Fruit fly (Drosophila melanogaster) whole organism, prepupa: ENCODE results near the gene CG31633.
A peak's percentile ranks its signal among the peaks of the same experiment; 100 is the strongest.

Source experiments
- CG10631 ChIP-seq: fragments of 200-800 bp; sonication (Bioruptor generic); optimal IDR thresholded peaks from 2 replicates; lab custom pipeline; 2016; ENCODE audit warnings: missing biosample characterization, missing genetic modification characterization
- CG10669 ChIP-seq: fragments of 200-800 bp; sonication (Bioruptor generic); optimal IDR thresholded peaks from 3 replicates; lab custom pipeline; 2018; ENCODE audit warnings: missing biosample characterization, mild to moderate bottlenecking, missing genetic modification characterization, moderate library complexity
- CG11294 ChIP-seq: fragments of 200-800 bp; sonication (Bioruptor generic); IDR thresholded peaks from 2 replicates; pipeline ENCODE4 v1.3.6; 2022; ENCODE audit warnings: missing biosample characterization, missing genetic modification characterization
- CG11762 ChIP-seq: fragments of 200-800 bp; sonication (Bioruptor generic); optimal IDR thresholded peaks from 3 replicates; lab custom pipeline; 2016; ENCODE audit warnings: missing biosample characterization, missing genetic modification characterization; ENCODE audit not compliant: insufficient read depth
- CG11902 ChIP-seq: fragments of 200-800 bp; sonication (Bioruptor generic); optimal IDR thresholded peaks from 3 replicates; lab custom pipeline; 2016; ENCODE audit warnings: missing biosample characterization, missing genetic modification characterization
- CG15336 ChIP-seq: fragments of 200-800 bp; sonication (Bioruptor generic); IDR thresholded peaks from 2 replicates; pipeline ENCODE4 v1.3.6; 2022; ENCODE audit warnings: missing biosample characterization, missing genetic modification characterization
- CG1621 ChIP-seq: fragments of 200-800 bp; sonication (Bioruptor generic); optimal IDR thresholded peaks from 3 replicates; lab custom pipeline; 2018; ENCODE audit warnings: missing biosample characterization, mild to moderate bottlenecking, missing genetic modification characterization
- CG16779 ChIP-seq: fragments of 200-800 bp; sonication (Bioruptor generic); optimal IDR thresholded peaks from 3 replicates; lab custom pipeline; 2017; ENCODE audit warnings: missing biosample characterization, mild to moderate bottlenecking, missing genetic modification characterization
- CG3032 ChIP-seq: fragments of 200-800 bp; optimal IDR thresholded peaks from 2 replicates; lab custom pipeline; 2019; ENCODE audit warnings: missing biosample characterization, mild to moderate bottlenecking, missing genetic modification characterization, moderate library complexity
- CG31627 ChIP-seq: fragments of 200-800 bp; sonication (Bioruptor generic); optimal IDR thresholded peaks from 3 replicates; lab custom pipeline; 2016; ENCODE audit warnings: missing biosample characterization, missing genetic modification characterization
- CG32006 ChIP-seq: fragments of 200-800 bp; sonication (Bioruptor generic); optimal IDR thresholded peaks from 3 replicates; lab custom pipeline; 2017; ENCODE audit warnings: missing biosample characterization, mild to moderate bottlenecking, missing genetic modification characterization
- CG34406 ChIP-seq: fragments of 200-800 bp; sonication (Bioruptor generic); optimal IDR thresholded peaks from 3 replicates; lab custom pipeline; 2016; ENCODE audit warnings: missing biosample characterization, missing genetic modification characterization
- CG3919 ChIP-seq: fragments of 200-800 bp; sonication (Bioruptor generic); optimal IDR thresholded peaks from 3 replicates; lab custom pipeline; 2016; ENCODE audit warnings: missing biosample characterization, missing genetic modification characterization
- CG4318 ChIP-seq: fragments of 200-800 bp; sonication (Bioruptor generic); optimal IDR thresholded peaks from 3 replicates; lab custom pipeline; 2017; ENCODE audit warnings: missing biosample characterization, mild to moderate bottlenecking, missing genetic modification characterization
- CG6163 ChIP-seq: fragments of 200-800 bp; sonication (Bioruptor generic); IDR thresholded peaks from 3 replicates; pipeline ENCODE4 v1.3.6; 2022; ENCODE audit warnings: missing biosample characterization, missing genetic modification characterization
- CG6276 ChIP-seq: fragments of 200-800 bp; sonication (Bioruptor generic); optimal IDR thresholded peaks from 2 replicates; lab custom pipeline; 2017; ENCODE audit warnings: missing biosample characterization, mild to moderate bottlenecking, missing genetic modification characterization
- CG6792 ChIP-seq: fragments of 200-800 bp; sonication (Bioruptor generic); optimal IDR thresholded peaks from 3 replicates; lab custom pipeline; 2016; ENCODE audit warnings: missing biosample characterization, missing genetic modification characterization
- CG6808 ChIP-seq: fragments of 200-800 bp; sonication (Bioruptor generic); optimal IDR thresholded peaks from 3 replicates; lab custom pipeline; 2017; ENCODE audit warnings: missing biosample characterization, missing genetic modification characterization, mild to moderate bottlenecking, moderate library complexity, missing genetic modification reagents
- CG6854 ChIP-seq: fragments of 200-800 bp; sonication (Bioruptor generic); optimal IDR thresholded peaks from 2 replicates; lab custom pipeline; 2017; ENCODE audit warnings: missing biosample characterization, mild to moderate bottlenecking, missing genetic modification characterization
- CG8119 ChIP-seq: fragments of 200-800 bp; sonication (Bioruptor generic); IDR thresholded peaks from 3 replicates; pipeline ENCODE4 v1.3.6; 2022; ENCODE audit warnings: missing biosample characterization, missing genetic modification characterization
- CG8319 ChIP-seq: fragments of 200-800 bp; sonication (Bioruptor generic); optimal IDR thresholded peaks from 3 replicates; lab custom pipeline; 2016; ENCODE audit warnings: missing biosample characterization, missing genetic modification characterization
- CG9139 ChIP-seq: fragments of 200-800 bp; sonication (Bioruptor generic); optimal IDR thresholded peaks from 3 replicates; lab custom pipeline; 2017; ENCODE audit warnings: missing biosample characterization, mild to moderate bottlenecking, missing genetic modification characterization
- Eip78C ChIP-seq: fragments of 200-800 bp; sonication (Bioruptor generic); peaks from one replicate; lab custom pipeline; 2016; ENCODE audit warnings: missing biosample characterization, missing genetic modification characterization
- Eip93F ChIP-seq: fragments of 200-800 bp; sonication (Bioruptor generic); optimal IDR thresholded peaks from 2 replicates; lab custom pipeline; 2016; ENCODE audit warnings: missing biosample characterization, mild to moderate bottlenecking, missing genetic modification characterization
- Ets21C ChIP-seq: fragments of 200-800 bp; sonication (Bioruptor generic); optimal IDR thresholded peaks from 3 replicates; lab custom pipeline; 2016; ENCODE audit warnings: missing biosample characterization, missing genetic modification characterization
- Ets96B ChIP-seq: fragments of 200-800 bp; optimal IDR thresholded peaks from 2 replicates; lab custom pipeline; 2019; ENCODE audit warnings: missing biosample characterization, mild to moderate bottlenecking, missing genetic modification characterization, moderate library complexity
- Gug ChIP-seq: fragments of 200-800 bp; sonication (Bioruptor generic); IDR thresholded peaks from 2 replicates; pipeline ENCODE4 v1.3.6; 2022; ENCODE audit warnings: missing biosample characterization, missing genetic modification characterization
- Hr39 ChIP-seq: fragments of 200-800 bp; sonication (Bioruptor generic); optimal IDR thresholded peaks from 2 replicates; lab custom pipeline; 2016; ENCODE audit warnings: missing biosample characterization, missing genetic modification characterization
- Met ChIP-seq: fragments of 200-800 bp; sonication (Bioruptor generic); optimal IDR thresholded peaks from 3 replicates; lab custom pipeline; 2016; ENCODE audit warnings: missing biosample characterization, missing genetic modification characterization
- OdsH ChIP-seq: fragments of 200-800 bp; sonication (Bioruptor generic); optimal IDR thresholded peaks from 3 replicates; lab custom pipeline; 2016; ENCODE audit warnings: missing biosample characterization, missing genetic modification characterization
- Smox ChIP-seq: fragments of 200-800 bp; sonication (Bioruptor generic); optimal IDR thresholded peaks from 3 replicates; lab custom pipeline; 2016; ENCODE audit warnings: missing biosample characterization, missing genetic modification characterization
- Sox102F ChIP-seq: fragments of 200-800 bp; sonication (Bioruptor generic); optimal IDR thresholded peaks from 2 replicates; lab custom pipeline; 2016; ENCODE audit warnings: missing biosample characterization, mild to moderate bottlenecking, missing genetic modification characterization
- Sox14 ChIP-seq: fragments of 200-800 bp; sonication (Bioruptor generic); optimal IDR thresholded peaks from 3 replicates; lab custom pipeline; 2016; ENCODE audit warnings: missing biosample characterization, missing genetic modification characterization
- Sox15 ChIP-seq: fragments of 200-800 bp; sonication (Bioruptor generic); optimal IDR thresholded peaks from 3 replicates; lab custom pipeline; 2016; ENCODE audit warnings: missing biosample characterization, missing genetic modification characterization
- acj6 ChIP-seq: fragments of 200-800 bp; sonication (Bioruptor generic); optimal IDR thresholded peaks from 3 replicates; lab custom pipeline; 2016; ENCODE audit warnings: missing biosample characterization, missing genetic modification characterization
- eg ChIP-seq: fragments of 200-800 bp; sonication (Bioruptor generic); IDR thresholded peaks from 3 replicates; pipeline ENCODE4 v1.3.6; 2022; ENCODE audit warnings: missing biosample characterization, missing genetic modification characterization
- esn ChIP-seq: fragments of 200-800 bp; sonication (Bioruptor generic); optimal IDR thresholded peaks from 2 replicates; lab custom pipeline; 2016; ENCODE audit warnings: missing biosample characterization, mild to moderate bottlenecking, missing genetic modification characterization, moderate library complexity
- fd59A ChIP-seq: fragments of 200-800 bp; sonication (Bioruptor generic); optimal IDR thresholded peaks from 2 replicates; lab custom pipeline; 2017; ENCODE audit warnings: missing biosample characterization, mild to moderate bottlenecking, missing genetic modification characterization, missing genetic modification reagents
- fd85E ChIP-seq: fragments of 200-800 bp; sonication (Bioruptor generic); optimal IDR thresholded peaks from 3 replicates; lab custom pipeline; 2016; ENCODE audit warnings: missing biosample characterization, missing genetic modification characterization
- fkh ChIP-seq: fragments of 200-800 bp; sonication (Bioruptor generic); optimal IDR thresholded peaks from 3 replicates; lab custom pipeline; 2017; ENCODE audit warnings: missing biosample characterization, mild to moderate bottlenecking, missing genetic modification characterization, moderate library complexity
- lz ChIP-seq: fragments of 200-800 bp; sonication (Bioruptor generic); optimal IDR thresholded peaks from 3 replicates; lab custom pipeline; 2016; ENCODE audit warnings: missing biosample characterization, missing genetic modification characterization
- net ChIP-seq: fragments of 200-800 bp; sonication (Bioruptor generic); optimal IDR thresholded peaks from 3 replicates; lab custom pipeline; 2016; ENCODE audit warnings: missing biosample characterization, missing genetic modification characterization
- pdm3 ChIP-seq: fragments of 200-800 bp; sonication (Bioruptor generic); optimal IDR thresholded peaks from 3 replicates; lab custom pipeline; 2016; ENCODE audit warnings: missing biosample characterization, missing genetic modification characterization
- spab ChIP-seq: fragments of 200-800 bp; sonication (Bioruptor generic); optimal IDR thresholded peaks from 2 replicates; lab custom pipeline; 2017; ENCODE audit warnings: missing biosample characterization, mild to moderate bottlenecking, missing genetic modification characterization, missing genetic modification reagents
- svp ChIP-seq: fragments of 200-800 bp; sonication (Bioruptor generic); peaks from one replicate; lab custom pipeline; 2016; ENCODE audit warnings: missing biosample characterization, missing genetic modification characterization
- vri ChIP-seq: fragments of 200-800 bp; sonication (Bioruptor generic); optimal IDR thresholded peaks from 3 replicates; lab custom pipeline; 2016; ENCODE audit warnings: missing biosample characterization, mild to moderate bottlenecking, missing genetic modification characterization

CG31633 gene

DNA sequence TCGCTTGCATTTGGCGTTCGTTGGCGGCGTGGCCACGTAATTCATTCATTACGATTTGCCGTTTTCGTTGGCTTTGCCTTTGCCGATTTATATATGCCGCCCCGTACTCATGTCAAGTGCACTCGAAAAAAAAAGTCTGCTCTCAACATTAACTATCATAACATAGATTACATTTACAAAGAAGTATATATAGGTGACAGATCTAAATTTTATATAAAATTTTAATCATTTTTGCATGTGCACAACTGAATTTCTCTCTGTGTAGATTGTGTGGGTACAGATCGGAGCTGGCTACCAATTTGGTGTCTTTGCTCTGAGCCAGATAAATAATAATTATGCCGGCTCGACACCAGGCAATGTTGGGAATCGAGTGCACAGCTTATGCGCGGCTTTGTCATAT lies 42.3 kb upstream of the CG31633 start (continued):
- TF ChIP-seq CG6808 (GFP tag; lab: Kevin White, UChicago) (peak; percentile 16), CG1621 (peak; percentile 45), CG4318 (GFP tag; lab: Kevin White, UChicago) (peak; percentile 47), CG8319 (peak; percentile 40), Ets21C (GFP tag; lab: Kevin White, UChicago) (peak; percentile 69), Sox14 (peak; percentile 73), CG3919 (GFP tag; lab: Kevin White, UChicago) (peak; percentile 77), eg (GFP tag; lab: Robert Waterston, UW) (peak; percentile 91), CG6276 (GFP tag; lab: Kevin White, UChicago) (peak; percentile 77), CG15336 (GFP tag; lab: Robert Waterston, UW) (peak; percentile 83), CG34406 (GFP tag; lab: Kevin White, UChicago) (peak; percentile 69), CG11762 (GFP tag; lab: Kevin White, UChicago) (peak; percentile 48), acj6 (peak; percentile 66), OdsH (GFP tag; lab: Kevin White, UChicago) (peak; percentile 81), Gug (peak; percentile 75), CG16779 (tag; lab: Kevin White, UChicago) (no peak), CG9139 (GFP tag; lab: Kevin White, UChicago) (no peak), CG11902 (peak; percentile 56), Met (GFP tag; lab: Kevin White, UChicago) (peak; percentile 79), CG6163 (peak; percentile 88), CG10631 (GFP tag; lab: Kevin White, UChicago) (peak; percentile 72), CG3032 (tag; lab: Kevin White, UChicago) (peak; percentile 49), CG32006 (peak; percentile 71), CG6854 (peak; percentile 44), CG10669 (peak; percentile 58), Sox102F (GFP tag; lab: Kevin White, UChicago) (peak; percentile 63), Eip78C (peak; percentile 94), pdm3 (GFP tag; lab: Kevin White, UChicago) (peak; percentile 77), CG8119 (GFP tag; lab: Robert Waterston, UW) (peak; percentile 81), CG31627 (GFP tag; lab: Kevin White, UChicago) (peak; percentile 75), Smox (GFP tag; lab: Kevin White, UChicago) (peak; percentile 73), Sox15 (GFP tag; lab: Kevin White, UChicago) (peak; percentile 6)

dm6 chr2L:6696229-6696628 lies 40.1 kb upstream of the CG31633 start:
- no peak for TF ChIP-seq Sox14
- TF ChIP-seq Hr39 (GFP tag; lab: Kevin White, UChicago), result no peak
- no peak for TF ChIP-seq CG15336 (GFP tag; lab: Robert Waterston, UW)
- no peak for TF ChIP-seq lz (GFP tag; lab: Kevin White, UChicago)
- no peak for TF ChIP-seq vri (GFP tag; lab: Kevin White, UChicago)
- no peak for TF ChIP-seq CG6276 (GFP tag; lab: Kevin White, UChicago)
- TF ChIP-seq CG8319, result no peak
- TF ChIP-seq Eip78C, result no peak
- TF ChIP-seq CG6808 (GFP tag; lab: Kevin White, UChicago), result no peak
- TF ChIP-seq CG9139 (GFP tag; lab: Kevin White, UChicago), result no peak

dm6 chr2L:6693794-6694254 lies 37.7 kb upstream of the CG31633 start:
- no peak for TF ChIP-seq CG11902
- no peak for TF ChIP-seq Eip93F (GFP tag; lab: Kevin White, UChicago)
- peak; percentile 8; the same call in 1 of the 2 replicates for TF ChIP-seq Gug
- peak; percentile 64 for TF ChIP-seq esn (GFP tag; lab: Kevin White, UChicago)
- TF ChIP-seq CG6792 (GFP tag; lab: Kevin White, UChicago), result peak; percentile 33
- peak; percentile 68 for TF ChIP-seq CG3919 (GFP tag; lab: Kevin White, UChicago)
- TF ChIP-seq spab, result peak; percentile 64
- TF ChIP-seq CG10669, result peak; percentile 62
- TF ChIP-seq CG11762 (GFP tag; lab: Kevin White, UChicago), result peak; percentile 34
- no peak for TF ChIP-seq CG16779 (tag; lab: Kevin White, UChicago)
- TF ChIP-seq pdm3 (GFP tag; lab: Kevin White, UChicago), result peak; percentile 58
- peak; percentile 26 for TF ChIP-seq Sox14
- TF ChIP-seq fd85E (GFP tag; lab: Kevin White, UChicago), result no peak
- TF ChIP-seq fd59A (GFP tag; lab: Kevin White, UChicago), result peak; percentile 54
- TF ChIP-seq CG4318 (GFP tag; lab: Kevin White, UChicago), result peak; percentile 65
- TF ChIP-seq net (GFP tag; lab: Kevin White, UChicago), result peak; percentile 68
- no peak for TF ChIP-seq CG1621
- TF ChIP-seq fkh (GFP tag; lab: Kevin White, UChicago), result no peak
- peak; percentile 69 for TF ChIP-seq Ets96B (tag; lab: Kevin White, UChicago)
- TF ChIP-seq acj6, result peak; percentile 51
- TF ChIP-seq CG11294 (GFP tag; lab: Robert Waterston, UW), result no peak
- TF ChIP-seq Ets21C (GFP tag; lab: Kevin White, UChicago), result peak; percentile 7
- peak; percentile 29 for TF ChIP-seq CG31627 (GFP tag; lab: Kevin White, UChicago)
- TF ChIP-seq CG32006, result peak; percentile 89
- peak; percentile 81 for TF ChIP-seq svp (GFP tag; lab: Kevin White, UChicago)
- TF ChIP-seq CG6276 (GFP tag; lab: Kevin White, UChicago), result peak; percentile 82
- no peak for TF ChIP-seq CG6163
